Worm (Caenorhabditis elegans) whole organism, late embryonic: ENCODE measurements around the gene npax-4.

ENCODE experiments used
- ceh-24 ChIP-seq: sonication (generic microtip); optimal IDR thresholded peaks from 2 replicates; lab custom pipeline; 2016; ENCODE audit warnings: mild to moderate bottlenecking, missing genetic modification characterization, missing compliant biosample characterization
- ceh-48 ChIP-seq: sonication (generic microtip); optimal IDR thresholded peaks from 2 replicates; lab custom pipeline; 2016; ENCODE audit warnings: missing genetic modification characterization, inconsistent platforms, missing compliant biosample characterization
- ets-4 ChIP-seq: sonication (generic microtip); optimal IDR thresholded peaks from 2 replicates; lab custom pipeline; 2016; ENCODE audit warnings: missing genetic modification characterization, missing compliant biosample characterization
- eyg-1 ChIP-seq: sonication (generic microtip); optimal IDR thresholded peaks from 2 replicates; lab custom pipeline; 2016; ENCODE audit warnings: missing genotype, missing genetic modification characterization, missing compliant biosample characterization
- fkh-10 ChIP-seq: fragments of 150-350 bp; optimal IDR thresholded peaks from 2 replicates; lab custom pipeline; 2014; ENCODE audit warnings: missing biosample characterization, missing genetic modification reagents, missing genetic modification characterization
- hlh-6 ChIP-seq: sonication (generic microtip); optimal IDR thresholded peaks from 2 replicates; lab custom pipeline; 2016; ENCODE audit warnings: missing genotype, missing genetic modification characterization, missing compliant biosample characterization
- nhr-11 ChIP-seq: fragments of 150-350 bp; optimal IDR thresholded peaks from 2 replicates; lab custom pipeline; 2014; ENCODE audit warnings: missing biosample characterization, missing genetic modification characterization
- npax-4 ChIP-seq: sonication (generic microtip); optimal IDR thresholded peaks from 2 replicates; lab custom pipeline; 2016; ENCODE audit warnings: missing genetic modification characterization, missing compliant biosample characterization
- tbx-2 ChIP-seq: sonication (generic microtip); optimal IDR thresholded peaks from 2 replicates; lab custom pipeline; 2016; ENCODE audit warnings: missing genetic modification characterization, missing compliant biosample characterization

DNA sequence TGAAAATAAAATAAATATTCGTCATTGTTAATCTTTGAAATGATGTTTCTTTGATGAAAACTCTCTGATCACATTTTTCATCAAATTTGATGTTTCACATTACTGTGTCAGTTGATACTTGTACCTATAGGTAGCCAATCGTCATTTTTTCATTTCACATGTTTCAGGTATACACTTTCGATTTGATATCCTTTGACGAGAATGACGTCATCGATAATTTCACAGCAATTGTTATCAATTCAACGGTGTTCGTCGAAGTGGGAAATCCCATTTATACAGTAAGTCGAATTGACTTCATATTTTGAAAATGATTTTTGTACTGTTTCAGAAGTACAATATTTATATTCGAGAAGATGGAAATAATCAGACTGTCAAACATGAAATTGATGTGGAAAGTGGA is 34.5 kb upstream of the npax-4 start:
- TF ChIP-seq fkh-10 (GFP tag; lab: Kevin White, UChicago) (no peak), npax-4 (tag; lab: Kevin White, UChicago) (no peak), ceh-24 (no peak), eyg-1 (tag; lab: Kevin White, UChicago) (no peak), tbx-2 (no peak), ets-4 (tag; lab: Kevin White, UChicago) (no peak), ceh-48 (tag; lab: Kevin White, UChicago) (no peak), hlh-6 (tag; lab: Kevin White, UChicago) (no peak), nhr-11 (tag; lab: Kevin White, UChicago) (no peak)
